Worm (Caenorhabditis elegans) whole organism, L1 larva: Measurements from ENCODE around the gene F28B4.1.
A peak's percentile ranks its signal among the peaks of the same experiment; 100 is the strongest.

Experiments used
- C04F5.9 ChIP-seq: sonication (generic microtip); optimal IDR thresholded peaks from 2 replicates; lab custom pipeline; 2016; ENCODE audit warnings: missing genetic modification characterization, missing compliant biosample characterization
- C34B4.2 ChIP-seq: sonication (generic microtip); optimal IDR thresholded peaks from 2 replicates; lab custom pipeline; 2017; ENCODE audit warnings: mild to moderate bottlenecking, missing genetic modification characterization, missing compliant biosample characterization
- Y116A8C.19 ChIP-seq: sonication (generic microtip); optimal IDR thresholded peaks from 2 replicates; lab custom pipeline; 2016; ENCODE audit warnings: missing compliant biosample characterization, missing genetic modification characterization, borderline replicate concordance
- alr-1 ChIP-seq: fragments of 200-800 bp; sonication (Bioruptor generic); optimal IDR thresholded peaks from 2 replicates; lab custom pipeline; 2018; ENCODE audit warnings: borderline replicate concordance, mild to moderate bottlenecking, missing genetic modification characterization, missing compliant biosample characterization
- ama-1 ChIP-seq: fragments of 150-350 bp; optimal IDR thresholded peaks from 2 replicates; lab custom pipeline; 2014
- blmp-1 ChIP-seq: fragments of 150-350 bp; optimal IDR thresholded peaks from 2 replicates; lab custom pipeline; 2014; ENCODE audit warnings: missing biosample characterization, missing genetic modification characterization
- ceh-82 ChIP-seq, 3 experiments: fragments of 150-350 bp in 1 of 3; sonication (generic microtip) in 2 of 3; optimal IDR thresholded peaks; 2 replicates each; lab custom pipeline; 2014 to 2017; ENCODE audit warnings: missing biosample characterization in 3 of 3, missing genetic modification characterization in 3 of 3
- ces-1 ChIP-seq: fragments of 150-350 bp; optimal IDR thresholded peaks from 2 replicates; lab custom pipeline; 2014; ENCODE audit warnings: missing biosample characterization, missing genetic modification reagents, missing genetic modification characterization
- efl-1 ChIP-seq, 4 experiments: fragments of 150-350 bp; optimal IDR thresholded peaks in 3 of 4; peaks in 1 of 4; 1 replicate in 1 of 4; 2 replicates in 3 of 4; lab custom pipeline; 2014; ENCODE audit warnings: missing biosample characterization in 2 of 4, missing genetic modification characterization in 2 of 4, missing genetic modification reagents in 2 of 4
- egl-13 ChIP-seq: sonication (generic microtip); optimal IDR thresholded peaks from 2 replicates; lab custom pipeline; 2016; ENCODE audit warnings: missing genotype, missing genetic modification reagents, missing genetic modification characterization, missing compliant biosample characterization
- elt-2 ChIP-seq: sonication (generic microtip); optimal IDR thresholded peaks from 2 replicates; lab custom pipeline; 2016; ENCODE audit warnings: missing genetic modification characterization, mild to moderate bottlenecking, inconsistent platforms, missing compliant biosample characterization, missing genetic modification reagents
- fkh-10 ChIP-seq: sonication (generic microtip); optimal IDR thresholded peaks from 2 replicates; lab custom pipeline; 2017; ENCODE audit warnings: missing biosample characterization, missing genetic modification reagents, missing genetic modification characterization
- hlh-17 ChIP-seq: fragments of 200-800 bp; sonication (Bioruptor generic); optimal IDR thresholded peaks from 2 replicates; lab custom pipeline; 2018; ENCODE audit warnings: missing genetic modification characterization, mild to moderate bottlenecking, missing compliant biosample characterization, moderate library complexity, borderline replicate concordance
- hpl-2 ChIP-seq: fragments of 150-350 bp; optimal IDR thresholded peaks from 2 replicates; lab custom pipeline; 2014; ENCODE audit warnings: missing biosample characterization, missing genetic modification reagents, missing genetic modification characterization
- lin-13 ChIP-seq: fragments of 150-350 bp; optimal IDR thresholded peaks from 2 replicates; lab custom pipeline; 2014; ENCODE audit warnings: missing biosample characterization, missing genetic modification reagents, missing genetic modification characterization
- lin-14 ChIP-seq: fragments of 200-800 bp; sonication (Bioruptor generic); optimal IDR thresholded peaks from 2 replicates; lab custom pipeline; 2018; ENCODE audit warnings: mild to moderate bottlenecking, missing genetic modification characterization, moderate library complexity, missing compliant biosample characterization
- lin-39 ChIP-seq: fragments of 150-350 bp; optimal IDR thresholded peaks from 2 replicates; lab custom pipeline; 2014; ENCODE audit warnings: missing biosample characterization, missing genetic modification reagents, missing genetic modification characterization
- mdl-1 ChIP-seq, 2 experiments: fragments of 150-350 bp; optimal IDR thresholded peaks; 2 replicates each; lab custom pipeline; 2014 to 2017; ENCODE audit warnings: missing biosample characterization in 2 of 2, missing genetic modification characterization in 2 of 2, inconsistent platforms in 1 of 2
- nhr-20 ChIP-seq: sonication (generic microtip); optimal IDR thresholded peaks from 2 replicates; lab custom pipeline; 2016; ENCODE audit warnings: mild to moderate bottlenecking, missing genetic modification characterization, missing compliant biosample characterization
- nhr-28 ChIP-seq: fragments of 150-350 bp; optimal IDR thresholded peaks from 2 replicates; lab custom pipeline; 2014; ENCODE audit warnings: missing biosample characterization, missing genetic modification characterization
- nhr-47 ChIP-seq: sonication (generic microtip); optimal IDR thresholded peaks from 2 replicates; lab custom pipeline; 2016; ENCODE audit warnings: mild to moderate bottlenecking, missing genetic modification characterization, moderate library complexity, missing compliant biosample characterization
- nhr-71 ChIP-seq: sonication (generic microtip); optimal IDR thresholded peaks from 2 replicates; lab custom pipeline; 2016; ENCODE audit warnings: mild to moderate bottlenecking, missing genetic modification characterization, moderate library complexity, missing compliant biosample characterization
- nhr-84 ChIP-seq: sonication (generic microtip); optimal IDR thresholded peaks from 2 replicates; lab custom pipeline; 2017; ENCODE audit warnings: missing biosample characterization, missing genetic modification characterization
- pag-3 ChIP-seq: sonication (generic microtip); optimal IDR thresholded peaks from 2 replicates; lab custom pipeline; 2017; ENCODE audit warnings: missing genetic modification characterization, mild to moderate bottlenecking, missing compliant biosample characterization, antibody characterized with exemption, borderline replicate concordance; ENCODE audit not compliant: insufficient read depth
- skn-1 ChIP-seq: fragments of 150-350 bp; optimal IDR thresholded peaks from 2 replicates; lab custom pipeline; 2014; ENCODE audit warnings: missing biosample characterization, missing genetic modification characterization
- snu-23 ChIP-seq: sonication (generic microtip); optimal IDR thresholded peaks from 2 replicates; lab custom pipeline; 2016; ENCODE audit warnings: missing genetic modification characterization, missing compliant biosample characterization
- sptf-1 ChIP-seq: fragments of 150-350 bp; optimal IDR thresholded peaks from 2 replicates; lab custom pipeline; 2014; ENCODE audit warnings: missing biosample characterization, missing genetic modification characterization
- tbx-2 ChIP-seq: sonication (generic microtip); optimal IDR thresholded peaks from 2 replicates; lab custom pipeline; 2016; ENCODE audit warnings: missing genetic modification characterization, missing compliant biosample characterization
- tlp-1 ChIP-seq: fragments of 150-350 bp; optimal IDR thresholded peaks from 2 replicates; lab custom pipeline; 2014; ENCODE audit warnings: missing biosample characterization, missing genetic modification characterization
- unc-62 ChIP-seq: fragments of 150-350 bp; optimal IDR thresholded peaks from 2 replicates; lab custom pipeline; 2014; ENCODE audit warnings: missing biosample characterization, missing genetic modification reagents, missing genetic modification characterization
- vab-15 ChIP-seq: sonication (generic microtip); optimal IDR thresholded peaks from 2 replicates; lab custom pipeline; 2017; ENCODE audit warnings: missing genotype, mild to moderate bottlenecking, missing genetic modification characterization, missing compliant biosample characterization
- zag-1 ChIP-seq: fragments of 150-350 bp; optimal IDR thresholded peaks from 2 replicates; lab custom pipeline; 2014; ENCODE audit warnings: missing biosample characterization, missing genetic modification characterization

The F28B4.1 gene

ce11 chrX:3184649-3185048, 20.2 kb upstream of the F28B4.1 start:
- TF ChIP-seq unc-62 (no peak), hlh-17 (GFP tag; lab: Kevin White, UChicago) (no peak), snu-23 (GFP tag; lab: Kevin White, UChicago) (no peak), C04F5.9 (tag; lab: Kevin White, UChicago) (no peak), elt-2 (tag; lab: Kevin White, UChicago) (no peak), ces-1 (GFP tag; lab: Kevin White, UChicago) (no peak), blmp-1 (no peak), pag-3 (tag; lab: Kevin White, UChicago) (no peak), lin-13 (no peak), ama-1 (lab: Kevin White, UChicago) (no peak), egl-13 (tag; lab: Kevin White, UChicago) (no peak), zag-1 (no peak), nhr-47 (tag; lab: Kevin White, UChicago) (no peak), skn-1 (tag; lab: Kevin White, UChicago) (no peak), mdl-1 (tag; optimal IDR thresholded peaks at IDR 0.05; lab: Kevin White, UChicago) (no peak)

DNA sequence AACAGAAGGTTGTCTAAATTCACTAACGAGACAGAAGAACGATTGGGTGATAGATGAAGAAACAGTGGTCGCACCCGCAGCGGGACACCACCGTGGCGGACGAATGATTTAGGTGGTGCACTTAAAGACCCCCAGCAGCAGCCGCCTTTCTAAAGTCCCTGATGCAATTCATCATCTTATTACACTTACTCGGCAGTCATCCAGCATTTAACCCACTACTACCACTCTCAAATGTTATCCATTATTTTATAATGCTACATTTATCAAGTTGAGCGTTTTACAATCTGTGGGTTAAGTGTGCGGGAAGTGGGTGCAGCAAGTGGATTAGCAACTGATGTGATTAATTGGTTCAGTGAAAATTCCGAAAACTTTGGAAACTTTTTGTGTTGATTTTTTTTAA, 14.7 kb upstream of the F28B4.1 start:
- TF ChIP-seq lin-14 (peak; percentile 12), vab-15 (no peak)

ce11 chrX:3191353-3192065, 13.4 kb upstream of the F28B4.1 start:
- TF ChIP-seq lin-14 (peak; percentile 35), nhr-28 (tag; lab: Kevin White, UChicago) (no peak), fkh-10 (peak; percentile 46), ces-1 (GFP tag; lab: Kevin White, UChicago) (peak; percentile 56)
- TF ChIP-seq, all 84 proteins: peak for 3

DNA sequence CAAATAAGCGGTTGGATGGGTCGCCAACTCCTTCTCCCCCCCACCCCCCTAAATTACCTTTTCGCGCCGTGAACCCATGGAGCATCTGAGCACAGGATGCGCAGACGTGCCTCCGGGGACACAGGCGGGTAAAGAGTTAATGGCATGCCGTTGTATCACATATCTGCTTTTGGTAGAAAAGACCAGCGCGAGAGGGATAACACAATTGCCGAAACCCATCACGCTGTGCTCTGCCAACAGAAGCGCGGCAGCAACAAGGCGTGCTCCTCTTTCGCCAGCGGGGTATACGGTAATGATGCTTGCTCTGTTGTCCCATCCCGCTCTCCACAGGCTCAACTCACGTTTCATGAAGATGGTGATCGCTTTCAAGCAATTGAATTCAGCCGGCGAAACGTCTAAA, 7.6 kb upstream of the F28B4.1 start:
- TF ChIP-seq Y116A8C.19 (no peak), lin-14 (peak; percentile 38), C04F5.9 (tag; lab: Kevin White, UChicago) (no peak), sptf-1 (tag; lab: Kevin White, UChicago) (no peak), tbx-2 (tag; lab: Kevin White, UChicago) (peak; percentile 28)

ce11 chrX:3199249-3199648, 5.6 kb upstream of the F28B4.1 start, which contains the start of gene fax-1:
TSS of gene fax-1 (minus strand) at chrX:3199349.
- TF ChIP-seq egl-13 (tag; lab: Kevin White, UChicago) (no peak), efl-1 (optimal IDR thresholded peaks at IDR 0.05; lab: Kevin White, UChicago) (no peak), efl-1 (GFP tag; optimal IDR thresholded peaks at IDR 0.05 in 1 of 2; lab: Kevin White, UChicago) (peak in 1 of 2 experiments; percentile 82), elt-2 (tag; lab: Kevin White, UChicago) (no peak)
- TF ChIP-seq, all 84 proteins: peak for 1

- TF ChIP-seq skn-1 (tag; lab: Kevin White, UChicago), result no peak
- no peak for TF ChIP-seq ceh-82 (tag; optimal IDR thresholded peaks at IDR 0.05; lab: Kevin White, UChicago)
- no peak for TF ChIP-seq nhr-20 (tag; lab: Kevin White, UChicago)
- TF ChIP-seq efl-1 (optimal IDR thresholded peaks at IDR 0.05; lab: Kevin White, UChicago), result no peak
- TF ChIP-seq efl-1 (GFP tag; optimal IDR thresholded peaks at IDR 0.05 in 1 of 2; lab: Kevin White, UChicago), result no peak
- TF ChIP-seq lin-39 (tag; lab: Kevin White, UChicago), result no peak
- no peak for TF ChIP-seq nhr-71 (tag; lab: Kevin White, UChicago)
- no peak for TF ChIP-seq C34B4.2
- no peak for TF ChIP-seq hpl-2
- no peak for TF ChIP-seq tlp-1 (tag; lab: Kevin White, UChicago)
- no peak for TF ChIP-seq nhr-84 (tag; lab: Kevin White, UChicago)
- no peak for TF ChIP-seq hlh-17 (GFP tag; lab: Kevin White, UChicago)
- no peak for TF ChIP-seq sptf-1 (tag; lab: Kevin White, UChicago)
- TF ChIP-seq nhr-28 (tag; lab: Kevin White, UChicago), result no peak
- no peak for TF ChIP-seq mdl-1 (tag; optimal IDR thresholded peaks at IDR 0.05; lab: Kevin White, UChicago)
- no peak for TF ChIP-seq alr-1
Observed at ce11 chrX:3202350-3202749, 2.5 kb upstream of the F28B4.1 start.
